Fruit fly (Drosophila melanogaster) whole organism, embryonic: ENCODE measurements around the gene MESR6.

Experiments
- ATbp ChIP-seq: fragments of 200-800 bp; sonication (Bioruptor generic); optimal IDR thresholded peaks from 2 replicates; lab custom pipeline; 2017; ENCODE audit warnings: missing biosample characterization, mild to moderate bottlenecking, missing genetic modification characterization, missing genetic modification reagents
- Abd-B ChIP-seq: fragments of 200-800 bp; sonication (Bioruptor generic); optimal IDR thresholded peaks from 2 replicates; lab custom pipeline; 2018; ENCODE audit warnings: missing biosample characterization, mild to moderate bottlenecking, missing genetic modification characterization, moderate library complexity
- CG10366 ChIP-seq: fragments of 200-800 bp; sonication (Bioruptor generic); IDR thresholded peaks from 2 replicates; pipeline ENCODE4 v1.3.6; 2022; ENCODE audit warnings: missing biosample characterization, missing genetic modification characterization
- CG11247 ChIP-seq: fragments of 200-800 bp; sonication (Bioruptor generic); IDR thresholded peaks from 2 replicates; pipeline ENCODE4 v1.3.6; 2022; ENCODE audit warnings: missing biosample characterization, missing genetic modification characterization
- CG11560 ChIP-seq: fragments of 200-800 bp; sonication (Bioruptor generic); IDR thresholded peaks from 3 replicates; pipeline ENCODE4 v1.3.6; 2022; ENCODE audit warnings: missing biosample characterization, missing genetic modification characterization
- CG12071 ChIP-seq: fragments of 200-800 bp; sonication (Bioruptor generic); optimal IDR thresholded peaks from 3 replicates; lab custom pipeline; 2018; ENCODE audit warnings: missing biosample characterization, mild to moderate bottlenecking, missing genetic modification characterization
- CG12659 ChIP-seq: fragments of 200-800 bp; sonication (Bioruptor generic); optimal IDR thresholded peaks from 3 replicates; lab custom pipeline; 2017; ENCODE audit warnings: mild to moderate bottlenecking, missing biosample characterization, missing genetic modification reagents, missing genetic modification characterization
- CG13123 ChIP-seq: fragments of 200-800 bp; sonication (Bioruptor generic); optimal IDR thresholded peaks from 2 replicates; lab custom pipeline; 2016; ENCODE audit warnings: missing biosample characterization, missing genetic modification characterization
- CG1603 ChIP-seq: fragments of 200-800 bp; sonication (Bioruptor generic); optimal IDR thresholded peaks from 2 replicates; lab custom pipeline; 2019; ENCODE audit warnings: missing biosample characterization, mild to moderate bottlenecking, missing genetic modification characterization, moderate library complexity
- CG18262 ChIP-seq: fragments of 200-800 bp; optimal IDR thresholded peaks from 3 replicates; lab custom pipeline; 2019; ENCODE audit warnings: missing biosample characterization, mild to moderate bottlenecking, missing genetic modification characterization, moderate library complexity
- CG2129 ChIP-seq: fragments of 200-800 bp; sonication (Bioruptor generic); IDR thresholded peaks from 2 replicates; pipeline ENCODE4 v1.3.6; 2022; ENCODE audit warnings: missing biosample characterization, missing genetic modification characterization; ENCODE audit not compliant: partially characterized antibody
- CG30431 ChIP-seq: fragments of 200-800 bp; sonication (Bioruptor generic); optimal IDR thresholded peaks from 2 replicates; lab custom pipeline; 2017; ENCODE audit warnings: missing biosample characterization, missing genetic modification characterization
- CG31365 ChIP-seq: fragments of 200-800 bp; sonication (Bioruptor generic); optimal IDR thresholded peaks from 2 replicates; lab custom pipeline; 2018; ENCODE audit warnings: missing biosample characterization, mild to moderate bottlenecking, missing genetic modification characterization
- CG34422 ChIP-seq: fragments of 200-800 bp; sonication (Bioruptor generic); IDR thresholded peaks from 3 replicates; pipeline ENCODE4 v1.3.6; 2022; ENCODE audit warnings: missing biosample characterization, missing genetic modification characterization
- CG6854 ChIP-seq: fragments of 200-800 bp; sonication (Bioruptor generic); optimal IDR thresholded peaks from 3 replicates; lab custom pipeline; 2017; ENCODE audit warnings: missing biosample characterization, mild to moderate bottlenecking, missing genetic modification characterization
- CG8765 ChIP-seq: fragments of 200-800 bp; sonication (Bioruptor generic); IDR thresholded peaks from 2 replicates; pipeline ENCODE4 v1.3.6; 2022; ENCODE audit warnings: missing biosample characterization, missing genetic modification characterization
- CG8944 ChIP-seq: fragments of 200-800 bp; sonication (Bioruptor generic); optimal IDR thresholded peaks from 3 replicates; lab custom pipeline; 2016; ENCODE audit warnings: missing biosample characterization, missing genetic modification characterization
- D19B ChIP-seq: fragments of 200-800 bp; sonication (Bioruptor generic); optimal IDR thresholded peaks from 2 replicates; lab custom pipeline; 2017; ENCODE audit warnings: missing biosample characterization, mild to moderate bottlenecking, missing genetic modification characterization
- Dad ChIP-seq: fragments of 200-800 bp; sonication (Bioruptor generic); optimal IDR thresholded peaks from 3 replicates; lab custom pipeline; 2016; ENCODE audit warnings: missing biosample characterization, missing genetic modification characterization
- Dip3 ChIP-seq: fragments of 200-800 bp; sonication (Bioruptor generic); optimal IDR thresholded peaks from 3 replicates; lab custom pipeline; 2016; ENCODE audit warnings: missing biosample characterization, missing genetic modification characterization
- Fer1 ChIP-seq: fragments of 200-800 bp; sonication (Bioruptor generic); optimal IDR thresholded peaks from 2 replicates; lab custom pipeline; 2017; ENCODE audit warnings: missing biosample characterization, mild to moderate bottlenecking, missing genetic modification characterization
- GATAe ChIP-seq: fragments of 200-800 bp; sonication (Bioruptor generic); conservative IDR thresholded peaks from 2 replicates; pipeline ENCODE4 v1.3.6; 2022; ENCODE audit warnings: missing biosample characterization, missing genetic modification characterization
- Gsc ChIP-seq: fragments of 200-800 bp; sonication (Bioruptor generic); IDR thresholded peaks from 2 replicates; pipeline ENCODE4 v1.3.6; 2022; ENCODE audit warnings: missing biosample characterization, missing genetic modification characterization
- HLH54F ChIP-seq: fragments of 200-800 bp; sonication (Bioruptor generic); optimal IDR thresholded peaks from 3 replicates; lab custom pipeline; 2016; ENCODE audit warnings: missing biosample characterization, missing genetic modification characterization
- Hey ChIP-seq: fragments of 200-800 bp; sonication (Bioruptor generic); optimal IDR thresholded peaks from 3 replicates; lab custom pipeline; 2018; ENCODE audit warnings: missing biosample characterization, mild to moderate bottlenecking, missing genetic modification characterization
- HmgD ChIP-seq: fragments of 200-800 bp; sonication (Bioruptor generic); optimal IDR thresholded peaks from 3 replicates; lab custom pipeline; 2016; ENCODE audit warnings: missing biosample characterization, missing genetic modification characterization
- Jarid2 ChIP-seq: fragments of 200-800 bp; sonication (Bioruptor generic); optimal IDR thresholded peaks from 3 replicates; lab custom pipeline; 2017; ENCODE audit warnings: mild to moderate bottlenecking, missing biosample characterization, missing genetic modification reagents, missing genetic modification characterization
- Ssrp ChIP-seq: fragments of 200-800 bp; sonication (Bioruptor generic); optimal IDR thresholded peaks from 2 replicates; lab custom pipeline; 2018; ENCODE audit warnings: missing biosample characterization, mild to moderate bottlenecking, missing genetic modification characterization, moderate library complexity
- YL-1 ChIP-seq: fragments of 200-800 bp; sonication (Bioruptor generic); optimal IDR thresholded peaks from 3 replicates; lab custom pipeline; 2017; ENCODE audit warnings: missing biosample characterization, mild to moderate bottlenecking, missing genetic modification characterization
- amos ChIP-seq: fragments of 200-800 bp; sonication (Bioruptor generic); IDR thresholded peaks from 2 replicates; pipeline ENCODE4 v1.3.6; 2022; ENCODE audit warnings: missing biosample characterization, missing genetic modification characterization; ENCODE audit not compliant: partially characterized antibody
- ash1 ChIP-seq: fragments of 200-800 bp; sonication (Bioruptor generic); optimal IDR thresholded peaks from 2 replicates; lab custom pipeline; 2018; ENCODE audit warnings: missing biosample characterization, mild to moderate bottlenecking, missing genetic modification characterization
- bab2 ChIP-seq: fragments of 200-800 bp; sonication (Bioruptor generic); optimal IDR thresholded peaks from 2 replicates; lab custom pipeline; 2016; ENCODE audit warnings: missing biosample characterization, missing genetic modification characterization
- croc ChIP-seq: fragments of 200-800 bp; sonication (Bioruptor generic); conservative IDR thresholded peaks from 3 replicates; pipeline ENCODE4 v1.3.6; 2022; ENCODE audit warnings: missing biosample characterization, missing genetic modification characterization
- eyg ChIP-seq: fragments of 200-800 bp; sonication (Bioruptor generic); optimal IDR thresholded peaks from 3 replicates; lab custom pipeline; 2016; ENCODE audit warnings: missing biosample characterization, missing genetic modification characterization
- gsb-n ChIP-seq: fragments of 200-800 bp; sonication (Bioruptor generic); optimal IDR thresholded peaks from 3 replicates; lab custom pipeline; 2018; ENCODE audit warnings: missing biosample characterization, mild to moderate bottlenecking, missing genetic modification characterization
- h ChIP-seq: fragments of >200 bp; optimal IDR thresholded peaks from 2 replicates; lab custom pipeline; 2017
- ham ChIP-seq: fragments of 200-800 bp; sonication (Bioruptor generic); IDR thresholded peaks from 2 replicates; pipeline ENCODE4 v1.3.6; 2022; ENCODE audit warnings: missing biosample characterization, missing genetic modification characterization
- hbn ChIP-seq: fragments of 200-800 bp; sonication (Bioruptor generic); IDR thresholded peaks from 2 replicates; pipeline ENCODE4 v1.3.6; 2022; ENCODE audit warnings: missing biosample characterization, missing genetic modification characterization; ENCODE audit not compliant: partially characterized antibody
- hth ChIP-seq: fragments of >200 bp; optimal IDR thresholded peaks from 2 replicates; lab custom pipeline; 2017; ENCODE audit warnings: inconsistent platforms
- jing ChIP-seq: fragments of 200-800 bp; sonication (Bioruptor generic); optimal IDR thresholded peaks from 2 replicates; lab custom pipeline; 2018; ENCODE audit warnings: missing biosample characterization, mild to moderate bottlenecking, missing genetic modification characterization
- lbe ChIP-seq: fragments of 200-800 bp; sonication (Bioruptor generic); optimal IDR thresholded peaks from 2 replicates; lab custom pipeline; 2016; ENCODE audit warnings: missing biosample characterization, mild to moderate bottlenecking, missing genetic modification characterization
- mam ChIP-seq: fragments of 200-800 bp; sonication (Bioruptor generic); optimal IDR thresholded peaks from 3 replicates; lab custom pipeline; 2016; ENCODE audit warnings: missing biosample characterization, missing genetic modification characterization
- mirr ChIP-seq: fragments of 200-800 bp; sonication (Bioruptor generic); optimal IDR thresholded peaks from 3 replicates; lab custom pipeline; 2018; ENCODE audit warnings: missing biosample characterization, mild to moderate bottlenecking, missing genetic modification characterization
- onecut ChIP-seq: fragments of 200-800 bp; sonication (Bioruptor generic); IDR thresholded peaks from 2 replicates; pipeline ENCODE4 v1.3.6; 2022; ENCODE audit warnings: missing biosample characterization, missing genetic modification characterization
- p53 ChIP-seq: fragments of 200-800 bp; sonication (Bioruptor generic); optimal IDR thresholded peaks from 2 replicates; lab custom pipeline; 2016; ENCODE audit warnings: missing biosample characterization, missing genetic modification characterization
- schlank ChIP-seq: fragments of 200-800 bp; sonication (Bioruptor generic); optimal IDR thresholded peaks from 2 replicates; lab custom pipeline; 2018; ENCODE audit warnings: missing biosample characterization, mild to moderate bottlenecking, missing genetic modification characterization
- sr ChIP-seq: fragments of 200-800 bp; sonication (Bioruptor generic); IDR thresholded peaks from 3 replicates; pipeline ENCODE4 v1.3.6; 2022; ENCODE audit warnings: missing biosample characterization, missing genetic modification characterization
- tx ChIP-seq: fragments of 200-800 bp; sonication (Bioruptor generic); optimal IDR thresholded peaks from 2 replicates; lab custom pipeline; 2016; ENCODE audit warnings: missing biosample characterization, missing genetic modification characterization
- zen2 ChIP-seq: fragments of 200-800 bp; sonication (Bioruptor generic); IDR thresholded peaks from 3 replicates; pipeline ENCODE4 v1.3.6; 2022; ENCODE audit warnings: missing biosample characterization, missing genetic modification characterization; ENCODE audit not compliant: partially characterized antibody

The MESR6 gene

dm6 chr3L:19045299-19046025 lies 47.0 kb upstream of the MESR6 start, which contains the start of gene nkd (continued):
- TF ChIP-seq sr (GFP tag; lab: Robert Waterston, UW) (peak; percentile 54; the same call in 2 of the 3 replicates), CG31365 (peak; percentile 40), Abd-B (peak; percentile 70), Fer1 (peak; percentile 85), CG6854 (GFP tag; lab: Kevin White, UChicago) (peak; percentile 73), HmgD (GFP tag; lab: Kevin White, UChicago) (peak; percentile 57), HLH54F (GFP tag; lab: Kevin White, UChicago) (peak; percentile 35), CG12071 (peak; percentile 70), mirr (GFP tag; lab: Kevin White, UChicago) (peak; percentile 60), lbe (peak; percentile 75), CG12659 (GFP tag; lab: Kevin White, UChicago) (peak; percentile 90), CG2129 (no peak), zen2 (GFP tag; lab: Robert Waterston, UW) (no peak; the same call in 2 of the 3 replicates), hbn (GFP tag; lab: Robert Waterston, UW) (peak; percentile 18; the same call in 1 of the 2 replicates), gsb-n (tag; lab: Kevin White, UChicago) (peak; percentile 92), CG1603 (tag; lab: Kevin White, UChicago) (peak; percentile 32), CG8765 (GFP tag; lab: Robert Waterston, UW) (peak; percentile 68; the same call in 1 of the 2 replicates), CG8944 (GFP tag; lab: Kevin White, UChicago) (peak; percentile 40), Dip3 (peak; percentile 50), croc (GFP tag; lab: Robert Waterston, UW) (peak; percentile 64), h (no peak), CG34422 (GFP tag; lab: Robert Waterston, UW) (peak; percentile 86), CG11560 (tag; lab: Robert Waterston, UW) (no peak), schlank (tag; lab: Kevin White, UChicago) (peak; percentile 39), Ssrp (peak; percentile 85), CG13123 (GFP tag; lab: Kevin White, UChicago) (peak; percentile 73), YL-1 (GFP tag; lab: Kevin White, UChicago) (peak; percentile 30), D19B (peak; percentile 91), CG11247 (GFP tag; lab: Robert Waterston, UW) (peak; percentile 77), Jarid2 (peak; percentile 99), CG10366 (GFP tag; lab: Robert Waterston, UW) (peak; percentile 90), ham (no peak; the same call in 1 of the 2 replicates), tx (GFP tag; lab: Kevin White, UChicago) (peak; percentile 53), bab2 (GFP tag; lab: Kevin White, UChicago) (peak; percentile 71), Gsc (GFP tag; lab: Robert Waterston, UW) (no peak), ash1 (GFP tag; lab: Kevin White, UChicago) (peak; percentile 62), GATAe (peak; percentile 26; the same call in 1 of the 2 replicates), CG30431 (peak; percentile 43), eyg (GFP tag; lab: Kevin White, UChicago) (peak; percentile 18), mam (GFP tag; lab: Kevin White, UChicago) (peak; percentile 78), jing (GFP tag; lab: Kevin White, UChicago) (no peak), ATbp (GFP tag; lab: Kevin White, UChicago) (peak; percentile 81), amos (GFP tag; lab: Robert Waterston, UW) (peak; percentile 60; the same call in 1 of the 2 replicates), onecut (peak; percentile 90), CG18262 (tag; lab: Kevin White, UChicago) (peak; percentile 95), Dad (peak; percentile 23), p53 (GFP tag; lab: Kevin White, UChicago) (no peak), hth (no peak), Hey (no peak)
